ENCODE assay signal across 1 fruit fly cellular context in genomic region chrX:13815526-13816173, dm6.
A peak's percentile ranks its signal among the peaks of the same experiment; 100 is the strongest.
TF ChIP-seq lines count a peak whose summit lies in the region.

No protein-coding gene starts in this region.

TF ChIP-seq in whole organism, embryonic, 481 proteins besides CTCF, POLR2A, EP300 and RAD21 (continued from another document):
- TF ChIP-seq CG14441 (GFP tag; IDR thresholded peaks at IDR 0.05; lab: Robert Waterston, UW) (peak; percentile 57), ash1 (GFP tag; optimal IDR thresholded peaks at IDR 0.05; lab: Kevin White, UChicago) (no peak), CG14965 (GFP tag; optimal IDR thresholded peaks at IDR 0.05; lab: Kevin White, UChicago; ENCODE audit: borderline replicate concordance) (no peak), CG18476 (GFP tag; optimal IDR thresholded peaks at IDR 0.05; lab: Kevin White, UChicago) (no peak), CG10321 (GFP tag; IDR thresholded peaks at IDR 0.05; lab: Robert Waterston, UW) (no peak), HmgZ (tag; optimal IDR thresholded peaks at IDR 0.05; lab: Kevin White, UChicago) (no peak), Bteb2 (GFP tag; optimal IDR thresholded peaks at IDR 0.05; lab: Kevin White, UChicago) (no peak), CG30431 (GFP tag; optimal IDR thresholded peaks at IDR 0.05; lab: Kevin White, UChicago) (peak; percentile 6), CG1832 (GFP tag; optimal IDR thresholded peaks at IDR 0.05; lab: Kevin White, UChicago) (no peak), amos (GFP tag; IDR thresholded peaks at IDR 0.05; lab: Robert Waterston, UW; ENCODE audit: partially characterized antibody) (no peak), knrl (GFP tag; IDR thresholded peaks at IDR 0.05; lab: Robert Waterston, UW; ENCODE audit: partially characterized antibody) (no peak), Nf-YB (GFP tag; optimal IDR thresholded peaks at IDR 0.05; lab: Kevin White, UChicago) (peak; percentile 14), corto (GFP tag; optimal IDR thresholded peaks at IDR 0.05; lab: Kevin White, UChicago) (no peak), dati (GFP tag; IDR thresholded peaks at IDR 0.05; lab: Robert Waterston, UW) (no peak), CG6813 (GFP tag; optimal IDR thresholded peaks at IDR 0.05; lab: Kevin White, UChicago) (peak; percentile 29), CG1603 (tag; optimal IDR thresholded peaks at IDR 0.05; lab: Kevin White, UChicago) (peak; percentile 25), scrt (GFP tag; optimal IDR thresholded peaks at IDR 0.05; lab: Kevin White, UChicago) (peak; percentile 20), Sox102F (GFP tag; optimal IDR thresholded peaks at IDR 0.05; lab: Kevin White, UChicago) (peak; percentile 61), Fer3 (tag; optimal IDR thresholded peaks at IDR 0.05; lab: Kevin White, UChicago) (peak; percentile 38), CG12299 (tag; optimal IDR thresholded peaks at IDR 0.05; lab: Kevin White, UChicago) (no peak), CG1233 (GFP tag; optimal IDR thresholded peaks at IDR 0.05; lab: Kevin White, UChicago) (no peak), lilli (GFP tag; optimal IDR thresholded peaks at IDR 0.05; lab: Kevin White, UChicago) (peak; percentile 34), CG12391 (tag; optimal IDR thresholded peaks at IDR 0.05; lab: Kevin White, UChicago) (peak; percentile 59), Ets97D (GFP tag; optimal IDR thresholded peaks at IDR 0.05; lab: Kevin White, UChicago) (no peak), CG5953 (GFP tag; IDR thresholded peaks at IDR 0.05; lab: Robert Waterston, UW) (no peak), ssp (GFP tag; IDR thresholded peaks at IDR 0.05; lab: Robert Waterston, UW) (no peak), CG31224 (GFP tag; IDR thresholded peaks at IDR 0.05; lab: Robert Waterston, UW) (no peak), toy (GFP tag; IDR thresholded peaks at IDR 0.05; lab: Robert Waterston, UW) (no peak), CG12942 (GFP tag; optimal IDR thresholded peaks at IDR 0.05; lab: Kevin White, UChicago) (peak; percentile 37), CG17612 (GFP tag; IDR thresholded peaks at IDR 0.05; lab: Robert Waterston, UW) (no peak), Atf6 (GFP tag; IDR thresholded peaks at IDR 0.05; lab: Robert Waterston, UW) (peak; percentile 61; the same call in 1 of the 2 replicates), slp2 (GFP tag; optimal IDR thresholded peaks at IDR 0.05; lab: Kevin White, UChicago) (peak; percentile 28), psq (GFP tag; optimal IDR thresholded peaks at IDR 0.05; lab: Kevin White, UChicago) (no peak), fru (optimal IDR thresholded peaks at IDR 0.05; lab: Kevin White, UChicago) (no peak), CG7963 (GFP tag; IDR thresholded peaks at IDR 0.05; lab: Robert Waterston, UW; ENCODE audit: partially characterized antibody) (no peak), GATAe (GFP tag; conservative IDR thresholded peaks at IDR 0.05; lab: Robert Waterston, UW) (no peak), CG8924 (tag; optimal IDR thresholded peaks at IDR 0.05; lab: Kevin White, UChicago) (peak; percentile 61), CG7745 (tag; optimal IDR thresholded peaks at IDR 0.05; lab: Kevin White, UChicago) (no peak), CG3838 (GFP tag; optimal IDR thresholded peaks at IDR 0.05; lab: Kevin White, UChicago) (no peak), CG13775 (GFP tag; optimal IDR thresholded peaks at IDR 0.05; lab: Kevin White, UChicago) (peak; percentile 30), dimm (GFP tag; IDR thresholded peaks at IDR 0.05; lab: Robert Waterston, UW) (no peak), CG17328 (GFP tag; IDR thresholded peaks at IDR 0.05; lab: Robert Waterston, UW) (peak; percentile 54; the same call in 1 of the 2 replicates), Hsf (GFP tag; optimal IDR thresholded peaks at IDR 0.05; lab: Kevin White, UChicago) (peak; percentile 55), CG4282 (GFP tag; optimal IDR thresholded peaks at IDR 0.05; lab: Kevin White, UChicago) (no peak), crc (GFP tag; optimal IDR thresholded peaks at IDR 0.05; lab: Kevin White, UChicago) (peak; percentile 41), CG6689 (GFP tag; IDR thresholded peaks at IDR 0.05; lab: Robert Waterston, UW) (no peak), NfI (GFP tag; optimal IDR thresholded peaks at IDR 0.05; lab: Kevin White, UChicago) (peak; percentile 54), CG2199 (GFP tag; IDR thresholded peaks at IDR 0.05; lab: Robert Waterston, UW) (no peak), trh (GFP tag; optimal IDR thresholded peaks at IDR 0.05; lab: Kevin White, UChicago) (no peak), mld (GFP tag; IDR thresholded peaks at IDR 0.05; lab: Robert Waterston, UW; ENCODE audit: partially characterized antibody) (no peak), Max (GFP tag; optimal IDR thresholded peaks at IDR 0.05; lab: Kevin White, UChicago) (no peak), B-H2 (GFP tag; optimal IDR thresholded peaks at IDR 0.05; lab: Kevin White, UChicago) (no peak), CG16779 (GFP tag; IDR thresholded peaks at IDR 0.05; lab: Robert Waterston, UW) (no peak), Blimp-1 (GFP tag; optimal IDR thresholded peaks at IDR 0.05; lab: Kevin White, UChicago) (peak; percentile 50), bab2 (GFP tag; optimal IDR thresholded peaks at IDR 0.05; lab: Kevin White, UChicago) (peak; percentile 42), zfh1 (GFP tag; IDR thresholded peaks at IDR 0.05; lab: Robert Waterston, UW) (no peak), CG8290 (GFP tag; optimal IDR thresholded peaks at IDR 0.05; lab: Kevin White, UChicago) (no peak), CG8290 (tag; optimal IDR thresholded peaks at IDR 0.05; lab: Kevin White, UChicago) (peak in 1 of 2 experiments; percentile 10), inv (GFP tag; IDR thresholded peaks at IDR 0.05; lab: Robert Waterston, UW; ENCODE audit: partially characterized antibody) (no peak), Oli (tag; optimal IDR thresholded peaks at IDR 0.05; lab: Kevin White, UChicago) (peak; percentile 81), CG6254 (GFP tag; optimal IDR thresholded peaks at IDR 0.05; lab: Kevin White, UChicago) (peak; percentile 22), Dbx (GFP tag; IDR thresholded peaks at IDR 0.05; lab: Robert Waterston, UW) (no peak), otp (GFP tag; IDR thresholded peaks at IDR 0.05; lab: Robert Waterston, UW) (0 out of 3 replicates have a peak, but pooled peaks have one; percentile 8), lbe (GFP tag; optimal IDR thresholded peaks at IDR 0.05; lab: Kevin White, UChicago) (peak; percentile 8), cg (GFP tag; optimal IDR thresholded peaks at IDR 0.05; lab: Kevin White, UChicago) (no peak), CoRest (tag; optimal IDR thresholded peaks at IDR 0.05; lab: Kevin White, UChicago) (peak; percentile 78), ind (GFP tag; optimal IDR thresholded peaks at IDR 0.05; lab: Kevin White, UChicago) (peak; percentile 60), CG15269 (tag; optimal IDR thresholded peaks at IDR 0.05; lab: Kevin White, UChicago) (peak; percentile 73), CG31365 (tag; optimal IDR thresholded peaks at IDR 0.05; lab: Kevin White, UChicago) (no peak), sisA (GFP tag; IDR thresholded peaks at IDR 0.05; lab: Robert Waterston, UW) (peak; percentile 51), NC2β (GFP tag; optimal IDR thresholded peaks at IDR 0.05; lab: Kevin White, UChicago) (no peak), luna (GFP tag; optimal IDR thresholded peaks at IDR 0.05; lab: Kevin White, UChicago) (peak; percentile 61), H2.0 (GFP tag; IDR thresholded peaks at IDR 0.05; lab: Robert Waterston, UW) (peak; percentile 43; the same call in 1 of the 2 replicates), CG7556 (GFP tag; optimal IDR thresholded peaks at IDR 0.05; lab: Kevin White, UChicago) (peak; percentile 69), CG10462 (GFP tag; optimal IDR thresholded peaks at IDR 0.05; lab: Kevin White, UChicago) (peak; percentile 28), en (GFP tag; optimal IDR thresholded peaks at IDR 0.05; lab: Kevin White, UChicago) (no peak), br (optimal IDR thresholded peaks at IDR 0.05; lab: Kevin White, UChicago) (no peak), CG9797 (GFP tag; optimal IDR thresholded peaks at IDR 0.05; lab: Kevin White, UChicago) (no peak), CG6765 (GFP tag; optimal IDR thresholded peaks at IDR 0.05; lab: Kevin White, UChicago) (peak; percentile 13), CG7372 (GFP tag; IDR thresholded peaks at IDR 0.05; lab: Robert Waterston, UW) (peak; percentile 30; the same call in 1 of the 2 replicates), hkb (optimal IDR thresholded peaks at IDR 0.05; lab: Kevin White, UChicago) (no peak), hkb (GFP tag; IDR thresholded peaks at IDR 0.05; lab: Robert Waterston, UW) (peak; percentile 67; the same call in 1 of the 2 replicates), TFAM (GFP tag; optimal IDR thresholded peaks at IDR 0.05; lab: Kevin White, UChicago) (no peak), Dref (GFP tag; IDR thresholded peaks at IDR 0.05; lab: Robert Waterston, UW) (no peak), stwl (tag; optimal IDR thresholded peaks at IDR 0.05; lab: Kevin White, UChicago) (no peak), Ssrp (tag; optimal IDR thresholded peaks at IDR 0.05; lab: Kevin White, UChicago) (peak; percentile 69), zf30C (GFP tag; optimal IDR thresholded peaks at IDR 0.05; lab: Kevin White, UChicago) (no peak), emc (GFP tag; optimal IDR thresholded peaks at IDR 0.05; lab: Kevin White, UChicago) (peak; percentile 17), CG14667 (GFP tag; IDR thresholded peaks at IDR 0.05; lab: Robert Waterston, UW) (peak; percentile 31; the same call in 1 of the 2 replicates), CG8281 (tag; optimal IDR thresholded peaks at IDR 0.05; lab: Kevin White, UChicago) (peak; percentile 25), ftz-f1 (GFP tag; optimal IDR thresholded peaks at IDR 0.05; lab: Kevin White, UChicago) (no peak), CG8478 (optimal IDR thresholded peaks at IDR 0.05; lab: Kevin White, UChicago) (no peak), salm (tag; optimal IDR thresholded peaks at IDR 0.05; lab: Kevin White, UChicago) (peak; percentile 37), CG17186 (GFP tag; optimal IDR thresholded peaks at IDR 0.05; lab: Kevin White, UChicago) (no peak), nau (GFP tag; optimal IDR thresholded peaks at IDR 0.05; lab: Kevin White, UChicago) (peak; percentile 53), Doc3 (GFP tag; IDR thresholded peaks at IDR 0.05; lab: Robert Waterston, UW; ENCODE audit: partially characterized antibody) (no peak), Med (GFP tag; lab: Kevin White, UChicago) (peak; percentile 89), CG18011 (GFP tag; optimal IDR thresholded peaks at IDR 0.05; lab: Kevin White, UChicago) (no peak), Sry-δ (GFP tag; optimal IDR thresholded peaks at IDR 0.05; lab: Kevin White, UChicago) (peak; percentile 6), shn (GFP tag; optimal IDR thresholded peaks at IDR 0.05; lab: Kevin White, UChicago) (no peak), bowl (GFP tag; IDR thresholded peaks at IDR 0.05; lab: Robert Waterston, UW) (no peak), Lim3 (GFP tag; IDR thresholded peaks at IDR 0.05; lab: Robert Waterston, UW) (no peak), nmo (GFP tag; optimal IDR thresholded peaks at IDR 0.05; lab: Kevin White, UChicago) (peak; percentile 80), Aef1 (GFP tag; IDR thresholded peaks at IDR 0.05; lab: Robert Waterston, UW) (no peak; the same call in 2 of the 3 replicates), sima (GFP tag; optimal IDR thresholded peaks at IDR 0.05; lab: Kevin White, UChicago) (no peak), CG1529 (GFP tag; optimal IDR thresholded peaks at IDR 0.05; lab: Kevin White, UChicago) (peak; percentile 25), CrebB (tag; optimal IDR thresholded peaks at IDR 0.05; lab: Kevin White, UChicago) (no peak), row (GFP tag; IDR thresholded peaks at IDR 0.05; lab: Robert Waterston, UW) (peak; percentile 71), cas (GFP tag; IDR thresholded peaks at IDR 0.05; lab: Robert Waterston, UW) (no peak)
